Fruit fly (Drosophila melanogaster) whole organism, embryonic: Measurements from ENCODE around the gene PXo.

Experiments
- Bteb2 ChIP-seq: fragments of 200-800 bp; sonication (Bioruptor generic); optimal IDR thresholded peaks from 2 replicates; lab custom pipeline; 2016; ENCODE audit warnings: missing biosample characterization, missing genetic modification characterization
- C15 ChIP-seq: fragments of 200-800 bp; sonication (Bioruptor generic); IDR thresholded peaks from 3 replicates; pipeline ENCODE4 v1.3.6; 2022; ENCODE audit warnings: missing biosample characterization, missing genetic modification characterization
- CG10321 ChIP-seq: fragments of 200-800 bp; sonication (Bioruptor generic); IDR thresholded peaks from 2 replicates; pipeline ENCODE4 v1.3.6; 2022; ENCODE audit warnings: missing biosample characterization, missing genetic modification characterization
- CG11504 ChIP-seq: fragments of 200-800 bp; sonication (Bioruptor generic); optimal IDR thresholded peaks from 3 replicates; lab custom pipeline; 2019; ENCODE audit warnings: missing biosample characterization, mild to moderate bottlenecking, missing genetic modification characterization, moderate library complexity
- CG14860 ChIP-seq: fragments of 200-800 bp; sonication (Bioruptor generic); IDR thresholded peaks from 3 replicates; pipeline ENCODE4 v1.3.6; 2022; ENCODE audit warnings: missing biosample characterization, missing genetic modification characterization; ENCODE audit not compliant: partially characterized antibody
- CG15514 ChIP-seq: fragments of 200-800 bp; sonication (Bioruptor generic); optimal IDR thresholded peaks from 3 replicates; lab custom pipeline; 2017; ENCODE audit warnings: missing biosample characterization, missing genetic modification characterization, mild to moderate bottlenecking, moderate library complexity, missing genetic modification reagents
- CG31388 ChIP-seq: fragments of 200-800 bp; sonication (Bioruptor generic); optimal IDR thresholded peaks from 2 replicates; lab custom pipeline; 2016; ENCODE audit warnings: missing biosample characterization, missing genetic modification characterization
- CG3163 ChIP-seq: fragments of 200-800 bp; sonication (Bioruptor generic); optimal IDR thresholded peaks from 3 replicates; lab custom pipeline; 2016; ENCODE audit warnings: missing biosample characterization, missing genetic modification characterization
- CG32772 ChIP-seq: fragments of 200-800 bp; sonication (Bioruptor generic); IDR thresholded peaks from 2 replicates; pipeline ENCODE4 v1.3.6; 2022; ENCODE audit warnings: missing biosample characterization, missing genetic modification characterization
- CG4854 ChIP-seq: fragments of 200-800 bp; sonication (Bioruptor generic); optimal IDR thresholded peaks from 2 replicates; lab custom pipeline; 2016; ENCODE audit warnings: missing biosample characterization, missing genetic modification characterization, inconsistent platforms
- CG6854 ChIP-seq: fragments of 200-800 bp; sonication (Bioruptor generic); optimal IDR thresholded peaks from 3 replicates; lab custom pipeline; 2017; ENCODE audit warnings: missing biosample characterization, mild to moderate bottlenecking, missing genetic modification characterization
- CG8281 ChIP-seq: fragments of 200-800 bp; sonication (Bioruptor generic); optimal IDR thresholded peaks from 2 replicates; lab custom pipeline; 2018; ENCODE audit warnings: missing biosample characterization, mild to moderate bottlenecking, missing genetic modification characterization, moderate library complexity
- CG8478 ChIP-seq: fragments of >200 bp; optimal IDR thresholded peaks from 2 replicates; lab custom pipeline; 2018
- CG9797 ChIP-seq: fragments of 200-800 bp; sonication (Bioruptor generic); optimal IDR thresholded peaks from 3 replicates; lab custom pipeline; 2018; ENCODE audit warnings: missing biosample characterization, mild to moderate bottlenecking, missing genetic modification characterization
- E2f1 ChIP-seq: fragments of 200-800 bp; sonication (Bioruptor generic); IDR thresholded peaks from 2 replicates; pipeline ENCODE4 v1.3.6; 2022; ENCODE audit warnings: missing biosample characterization, missing genetic modification characterization
- E2f2 ChIP-seq: fragments of 200-800 bp; sonication (Bioruptor generic); IDR thresholded peaks from 2 replicates; pipeline ENCODE4 v1.3.6; 2022; ENCODE audit warnings: missing biosample characterization, missing genetic modification characterization
- Elba2 ChIP-seq: fragments of 200-800 bp; sonication (Bioruptor generic); optimal IDR thresholded peaks from 3 replicates; lab custom pipeline; 2016; ENCODE audit warnings: missing biosample characterization, missing genetic modification characterization
- Ets97D ChIP-seq: fragments of 200-800 bp; sonication (Bioruptor generic); optimal IDR thresholded peaks from 3 replicates; lab custom pipeline; 2016; ENCODE audit warnings: missing biosample characterization, missing genetic modification characterization
- HLHmδ ChIP-seq: fragments of 200-800 bp; sonication (Bioruptor generic); optimal IDR thresholded peaks from 2 replicates; lab custom pipeline; 2018; ENCODE audit warnings: missing biosample characterization, mild to moderate bottlenecking, missing genetic modification characterization, moderate library complexity
- Kr ChIP-seq: fragments of 200-800 bp; sonication (Bioruptor generic); optimal IDR thresholded peaks from 2 replicates; lab custom pipeline; 2017; ENCODE audit warnings: missing biosample characterization, mild to moderate bottlenecking, missing genetic modification characterization
- Mrtf ChIP-seq: fragments of 200-800 bp; sonication (Bioruptor generic); IDR thresholded peaks from 3 replicates; pipeline ENCODE4 v1.3.6; 2022; ENCODE audit warnings: missing biosample characterization, missing genetic modification characterization
- NK7.1 ChIP-seq: fragments of 200-800 bp; sonication (Bioruptor generic); optimal IDR thresholded peaks from 3 replicates; lab custom pipeline; 2016; ENCODE audit warnings: missing biosample characterization, missing genetic modification characterization
- Pdp1 ChIP-seq, 2 experiments: fragments of 200-800 bp; sonication (Bioruptor generic); optimal IDR thresholded peaks; 3 replicates each; lab custom pipeline; 2016; ENCODE audit warnings: missing biosample characterization in 2 of 2, missing genetic modification characterization in 2 of 2, mild to moderate bottlenecking in 1 of 2, moderate library complexity in 1 of 2
- Ptx1 ChIP-seq: fragments of 200-800 bp; sonication (Bioruptor generic); IDR thresholded peaks from 2 replicates; pipeline ENCODE4 v1.3.6; 2022; ENCODE audit warnings: missing biosample characterization, missing genetic modification characterization
- Rfx ChIP-seq: fragments of 200-800 bp; sonication (Bioruptor generic); IDR thresholded peaks from 2 replicates; pipeline ENCODE4 v1.3.6; 2022; ENCODE audit warnings: missing biosample characterization, missing genetic modification characterization
- Sox100B ChIP-seq: fragments of 200-800 bp; sonication (Bioruptor generic); optimal IDR thresholded peaks from 3 replicates; lab custom pipeline; 2018; ENCODE audit warnings: missing biosample characterization, mild to moderate bottlenecking, missing genetic modification characterization
- Spps ChIP-seq: fragments of 200-800 bp; sonication (Bioruptor generic); optimal IDR thresholded peaks from 2 replicates; lab custom pipeline; 2018; ENCODE audit warnings: missing biosample characterization, mild to moderate bottlenecking, missing genetic modification characterization
- Trl ChIP-seq, 3 experiments: fragments of >200 bp in 2 of 3; fragments of 200-800 bp in 1 of 3; sonication (Bioruptor generic) in 1 of 3; optimal IDR thresholded peaks; 2 replicates in 1 of 3; 3 replicates in 2 of 3; lab custom pipeline; 2016 to 2017; ENCODE audit warnings: missing biosample characterization in 1 of 3, missing genetic modification characterization in 1 of 3
- ac ChIP-seq: fragments of 200-800 bp; sonication (Bioruptor generic); optimal IDR thresholded peaks from 3 replicates; lab custom pipeline; 2017; ENCODE audit warnings: missing biosample characterization, mild to moderate bottlenecking, missing genetic modification characterization
- amos ChIP-seq: fragments of 200-800 bp; sonication (Bioruptor generic); IDR thresholded peaks from 2 replicates; pipeline ENCODE4 v1.3.6; 2022; ENCODE audit warnings: missing biosample characterization, missing genetic modification characterization; ENCODE audit not compliant: partially characterized antibody
- ap ChIP-seq: fragments of 200-800 bp; sonication (Bioruptor generic); IDR thresholded peaks from 2 replicates; pipeline ENCODE4 v1.3.6; 2022; ENCODE audit warnings: missing biosample characterization, missing genetic modification characterization
- dimm ChIP-seq: fragments of 200-800 bp; sonication (Bioruptor generic); IDR thresholded peaks from 2 replicates; pipeline ENCODE4 v1.3.6; 2022; ENCODE audit warnings: missing biosample characterization, missing genetic modification characterization
- emc ChIP-seq: fragments of 200-800 bp; sonication (Bioruptor generic); optimal IDR thresholded peaks from 2 replicates; lab custom pipeline; 2016; ENCODE audit warnings: missing biosample characterization, missing genetic modification characterization
- gem ChIP-seq: fragments of 200-800 bp; sonication (Bioruptor generic); optimal IDR thresholded peaks from 2 replicates; lab custom pipeline; 2019; ENCODE audit warnings: missing biosample characterization, mild to moderate bottlenecking, missing genetic modification characterization, moderate library complexity
- gro ChIP-seq: fragments of 200-800 bp; sonication (Bioruptor generic); optimal IDR thresholded peaks from 2 replicates; lab custom pipeline; 2016; ENCODE audit warnings: missing biosample characterization, missing genetic modification characterization
- hkb ChIP-seq, 2 experiments: fragments of 200-800 bp in 1 of 2; fragments of >200 bp in 1 of 2; sonication (Bioruptor generic) in 1 of 2; IDR thresholded peaks in 1 of 2; optimal IDR thresholded peaks in 1 of 2; 2 replicates each; pipeline versions ENCODE4 v1.3.6 to Lab custom; 2017 to 2022; ENCODE audit warnings: missing biosample characterization in 1 of 2, missing genetic modification characterization in 1 of 2
- onecut ChIP-seq: fragments of 200-800 bp; sonication (Bioruptor generic); IDR thresholded peaks from 2 replicates; pipeline ENCODE4 v1.3.6; 2022; ENCODE audit warnings: missing biosample characterization, missing genetic modification characterization
- otp ChIP-seq: fragments of 200-800 bp; sonication (Bioruptor generic); IDR thresholded peaks from 3 replicates; pipeline ENCODE4, ENCODE4 v1.3.6; 2022; ENCODE audit warnings: missing biosample characterization, missing genetic modification characterization
- peb ChIP-seq: fragments of 200-800 bp; sonication (Bioruptor generic); IDR thresholded peaks from 2 replicates; pipeline ENCODE4 v1.3.6; 2022; ENCODE audit warnings: missing biosample characterization, missing genetic modification characterization
- pros ChIP-seq: fragments of 200-800 bp; sonication (Bioruptor generic); optimal IDR thresholded peaks from 3 replicates; lab custom pipeline; 2019; ENCODE audit warnings: missing biosample characterization, mild to moderate bottlenecking, missing genetic modification characterization, moderate library complexity
- sc ChIP-seq, 3 experiments: fragments of >200 bp in 2 of 3; fragments of 200-800 bp in 1 of 3; sonication (Bioruptor generic) in 1 of 3; optimal IDR thresholded peaks; 2 replicates in 2 of 3; 3 replicates in 1 of 3; lab custom pipeline; 2017; ENCODE audit warnings: mild to moderate bottlenecking in 1 of 3, missing biosample characterization in 1 of 3, missing genetic modification characterization in 1 of 3, missing genetic modification reagents in 1 of 3
- sna ChIP-seq: fragments of 200-800 bp; sonication (Bioruptor generic); IDR thresholded peaks from 2 replicates; pipeline ENCODE4 v1.3.6; 2022; ENCODE audit warnings: missing biosample characterization, missing genetic modification characterization; ENCODE audit not compliant: partially characterized antibody
- sqz ChIP-seq: fragments of 200-800 bp; sonication (Bioruptor generic); optimal IDR thresholded peaks from 3 replicates; lab custom pipeline; 2018; ENCODE audit warnings: missing biosample characterization, mild to moderate bottlenecking, missing genetic modification characterization
- stwl ChIP-seq: fragments of 200-800 bp; sonication (Bioruptor generic); optimal IDR thresholded peaks from 3 replicates; lab custom pipeline; 2018; ENCODE audit warnings: missing biosample characterization, mild to moderate bottlenecking, missing genetic modification characterization, moderate library complexity
- tin ChIP-seq: fragments of 200-800 bp; sonication (Bioruptor generic); optimal IDR thresholded peaks from 3 replicates; lab custom pipeline; 2016; ENCODE audit warnings: missing biosample characterization, missing genetic modification characterization
- tio ChIP-seq: fragments of 200-800 bp; sonication (Bioruptor generic); optimal IDR thresholded peaks from 2 replicates; lab custom pipeline; 2017; ENCODE audit warnings: missing biosample characterization, missing genetic modification characterization, inconsistent platforms
- yki ChIP-seq: fragments of >200 bp; optimal IDR thresholded peaks from 3 replicates; lab custom pipeline; 2018
- zfh2 ChIP-seq: fragments of 200-800 bp; sonication (Bioruptor generic); optimal IDR thresholded peaks from 2 replicates; lab custom pipeline; 2016; ENCODE audit warnings: missing biosample characterization, missing genetic modification characterization

The PXo gene

DNA sequence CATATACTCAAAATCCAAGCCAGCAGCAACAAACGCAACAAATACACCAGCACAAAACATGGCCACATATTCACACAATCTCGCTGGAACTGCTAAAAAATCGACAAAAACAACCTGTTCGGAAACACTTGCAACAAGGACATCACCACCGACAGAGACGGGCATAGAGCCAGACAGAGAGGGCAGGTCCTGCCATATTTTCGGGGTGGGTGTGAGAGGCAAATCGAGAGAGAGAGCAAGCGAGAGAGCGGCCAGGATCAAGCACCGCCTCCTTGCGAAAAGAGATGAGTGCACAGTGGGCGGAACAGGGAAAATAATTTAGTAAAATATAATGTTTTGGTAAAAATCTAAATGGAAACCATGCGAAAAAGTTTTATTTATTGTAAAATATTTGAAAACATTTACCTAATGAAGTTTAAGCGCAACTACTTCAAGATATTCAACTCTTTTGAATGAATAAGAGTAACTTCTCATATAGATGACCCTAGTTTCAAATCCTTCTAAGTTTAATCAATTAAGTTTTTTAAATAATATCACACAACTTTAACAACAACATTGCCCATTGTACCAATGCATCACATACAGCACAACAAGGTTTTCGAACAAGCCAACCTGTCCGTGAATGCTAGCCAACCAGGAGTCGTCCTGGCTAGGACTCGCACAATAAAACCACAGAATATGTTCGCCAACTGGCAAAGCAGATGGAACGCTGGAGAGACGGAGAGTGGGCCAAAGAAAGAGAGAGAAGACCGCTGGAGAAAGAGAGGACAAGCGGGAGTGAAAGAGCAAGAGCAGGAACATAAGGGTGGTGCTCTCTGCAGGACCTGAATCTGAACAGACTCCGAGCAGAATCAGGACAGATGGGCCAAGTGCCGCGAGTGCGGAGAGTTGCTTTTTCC is 39.6 kb downstream of the PXo start (continued):
- TF ChIP-seq stwl (tag; lab: Kevin White, UChicago) (no peak), CG9797 (no peak), yki (lab: Kevin White, UChicago) (peak; percentile 39), amos (GFP tag; lab: Robert Waterston, UW) (no peak), CG3163 (GFP tag; lab: Kevin White, UChicago) (peak; percentile 44), Ets97D (no peak), pros (no peak), otp (0 out of 3 replicates have a peak, but pooled peaks have one; percentile 33), NK7.1 (GFP tag; lab: Kevin White, UChicago) (no peak), Spps (tag; lab: Kevin White, UChicago) (no peak), E2f1 (GFP tag; lab: Robert Waterston, UW) (no peak), sna (no peak), CG14860 (no peak), Kr (no peak), E2f2 (GFP tag; lab: Robert Waterston, UW) (peak; percentile 53; the same call in 1 of the 2 replicates), CG8281 (tag; lab: Kevin White, UChicago) (no peak), ac (GFP tag; lab: Kevin White, UChicago) (peak; percentile 54), Ptx1 (GFP tag; lab: Robert Waterston, UW) (no peak), Elba2 (peak; percentile 12), hkb (optimal IDR thresholded peaks at IDR 0.05; lab: Kevin White, UChicago) (no peak), hkb (GFP tag; IDR thresholded peaks at IDR 0.05; lab: Robert Waterston, UW) (no peak), tin (GFP tag; lab: Kevin White, UChicago) (no peak), gem (tag; lab: Kevin White, UChicago) (peak; percentile 77), Rfx (no peak), Trl (optimal IDR thresholded peaks at IDR 0.05; lab: Kevin White, UChicago) (peak; percentile 36 to 85), Trl (GFP tag; optimal IDR thresholded peaks at IDR 0.05; lab: Kevin White, UChicago) (no peak), onecut (GFP tag; lab: Robert Waterston, UW) (peak; percentile 31; the same call in 1 of the 2 replicates), CG31388 (GFP tag; lab: Kevin White, UChicago) (no peak), tio (GFP tag; lab: Kevin White, UChicago) (peak; percentile 47), HLHmδ (GFP tag; lab: Kevin White, UChicago) (no peak), gro (GFP tag; lab: Kevin White, UChicago) (no peak), emc (GFP tag; lab: Kevin White, UChicago) (no peak), Bteb2 (peak; percentile 17), zfh2 (GFP tag; lab: Kevin White, UChicago) (no peak), sc (optimal IDR thresholded peaks at IDR 0.05; lab: Kevin White, UChicago) (no peak), sc (GFP tag; optimal IDR thresholded peaks at IDR 0.05; lab: Kevin White, UChicago) (peak; percentile 52), CG32772 (GFP tag; lab: Robert Waterston, UW) (no peak), sqz (GFP tag; lab: Kevin White, UChicago) (no peak), CG11504 (tag; lab: Kevin White, UChicago) (peak; percentile 70), CG6854 (GFP tag; lab: Kevin White, UChicago) (no peak), CG8478 (peak; percentile 24), C15 (GFP tag; lab: Robert Waterston, UW) (no peak), dimm (no peak), Mrtf (GFP tag; lab: Robert Waterston, UW) (no peak), CG4854 (no peak), CG15514 (GFP tag; lab: Kevin White, UChicago) (no peak), ap (GFP tag; lab: Robert Waterston, UW) (peak; percentile 53; the same call in 1 of the 2 replicates), peb (no peak), Pdp1 (GFP tag; optimal IDR thresholded peaks at IDR 0.05; lab: Kevin White, UChicago) (no peak), CG10321 (peak; percentile 31; the same call in 1 of the 2 replicates), Sox100B (GFP tag; lab: Kevin White, UChicago) (no peak)
